Fruit fly (Drosophila melanogaster): ENCODE data around the gene CG8565.

dm6 chrX:15816127-15816526, 21.5 kb upstream of the CG8565 start:
- no peak for TF ChIP-seq Pif1A (GFP tag; optimal IDR thresholded peaks at IDR 0.05)
- TF ChIP-seq EcR (GFP tag; optimal IDR thresholded peaks at IDR 0.05): no peak
- no peak for TF ChIP-seq gl (tag; optimal IDR thresholded peaks at IDR 0.05)
- no peak for TF ChIP-seq rn (GFP tag; IDR thresholded peaks at IDR 0.05)
- TF ChIP-seq CG4496 (GFP tag; IDR thresholded peaks at IDR 0.05): no peak
- TF ChIP-seq fd96Ca (GFP tag; IDR thresholded peaks at IDR 0.05): no peak
- TF ChIP-seq CG8301 (tag; optimal IDR thresholded peaks at IDR 0.05): no peak
- no peak for TF ChIP-seq CG34367 (tag; optimal IDR thresholded peaks at IDR 0.05)
